Fruit fly (Drosophila melanogaster): ENCODE results near the gene CG8475.
A peak's percentile ranks its signal among the peaks of the same experiment; 100 is the strongest.

The CG8475 gene

DNA sequence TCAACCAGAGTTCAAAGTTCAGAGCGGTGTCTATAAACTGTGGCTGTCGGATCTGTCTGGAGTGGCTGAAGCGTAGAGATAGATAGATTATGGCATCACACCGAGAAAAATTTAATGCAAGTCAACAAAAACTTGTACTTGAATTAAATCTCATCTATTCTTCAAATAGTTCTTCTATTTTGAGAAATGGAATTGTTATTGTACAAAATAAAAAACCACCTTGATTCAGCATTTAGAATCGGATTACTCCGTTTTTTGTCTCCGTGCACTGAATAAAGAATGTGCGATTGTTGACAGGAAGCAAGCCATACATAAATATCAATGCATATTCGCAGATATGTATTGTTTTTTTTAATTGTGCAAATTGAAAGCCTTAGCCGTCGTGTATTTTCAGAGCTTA lies 32.9 kb upstream of the CG8475 start:
- TF ChIP-seq CG8319 (GFP tag; optimal IDR thresholded peaks at IDR 0.05): peak; percentile 11
- peak; percentile 77 for TF ChIP-seq Met (GFP tag; optimal IDR thresholded peaks at IDR 0.05)
- peak; percentile 34 for TF ChIP-seq CG6808 (GFP tag; optimal IDR thresholded peaks at IDR 0.05)
- TF ChIP-seq CG11902 (GFP tag; optimal IDR thresholded peaks at IDR 0.05): peak; percentile 58
- TF ChIP-seq vri (GFP tag; optimal IDR thresholded peaks at IDR 0.05): peak; percentile 67
- peak; percentile 32 for TF ChIP-seq CG10631 (GFP tag; optimal IDR thresholded peaks at IDR 0.05)
- TF ChIP-seq pdm3 (GFP tag; optimal IDR thresholded peaks at IDR 0.05): peak; percentile 56
- TF ChIP-seq CG7368 (GFP tag; optimal IDR thresholded peaks at IDR 0.05): no peak
- TF ChIP-seq Sox14 (GFP tag; optimal IDR thresholded peaks at IDR 0.05): peak; percentile 67
- peak; percentile 68; the same call in 1 of the 2 replicates for TF ChIP-seq CG11294 (GFP tag; IDR thresholded peaks at IDR 0.05)
- TF ChIP-seq Blimp-1 (GFP tag; optimal IDR thresholded peaks at IDR 0.05): peak; percentile 43
- TF ChIP-seq ss (GFP tag; optimal IDR thresholded peaks at IDR 0.05): peak; percentile 51 to 79
- TF ChIP-seq dac (GFP tag; optimal IDR thresholded peaks at IDR 0.05): no peak
- no peak for TF ChIP-seq spab (GFP tag; optimal IDR thresholded peaks at IDR 0.05)
- peak; percentile 90 for TF ChIP-seq eg (GFP tag; IDR thresholded peaks at IDR 0.05)
- peak; percentile 46 for TF ChIP-seq CG34406 (GFP tag; optimal IDR thresholded peaks at IDR 0.05)
- TF ChIP-seq Smox (GFP tag; optimal IDR thresholded peaks at IDR 0.05): no peak
- no peak for TF ChIP-seq CG6276 (GFP tag; optimal IDR thresholded peaks at IDR 0.05)
- TF ChIP-seq Hr38 (GFP tag; optimal IDR thresholded peaks at IDR 0.05): no peak
- peak; percentile 49 for TF ChIP-seq Hr4 (GFP tag; optimal IDR thresholded peaks at IDR 0.05)
- no peak for TF ChIP-seq fd85E (GFP tag; optimal IDR thresholded peaks at IDR 0.05)
- TF ChIP-seq lz (GFP tag; optimal IDR thresholded peaks at IDR 0.05): peak; percentile 61
- peak; percentile 56 for TF ChIP-seq net (GFP tag; optimal IDR thresholded peaks at IDR 0.05)
- peak; percentile 78 for TF ChIP-seq Sox102F (GFP tag; optimal IDR thresholded peaks at IDR 0.05)
- no peak for TF ChIP-seq CG4318 (GFP tag; optimal IDR thresholded peaks at IDR 0.05)
- TF ChIP-seq dsx (GFP tag; optimal IDR thresholded peaks at IDR 0.05; ENCODE audit: poor library complexity, severe bottlenecking): peak; percentile 71
- peak; percentile 65 for TF ChIP-seq CG8119 (GFP tag; IDR thresholded peaks at IDR 0.05)
- TF ChIP-seq CG10669 (GFP tag; optimal IDR thresholded peaks at IDR 0.05): peak; percentile 63
- peak; percentile 53 for TF ChIP-seq CG6792 (GFP tag; optimal IDR thresholded peaks at IDR 0.05)
- peak; percentile 67 for TF ChIP-seq CG31627 (GFP tag; optimal IDR thresholded peaks at IDR 0.05)
- peak; percentile 51 for TF ChIP-seq Eip75B (GFP tag; optimal IDR thresholded peaks at IDR 0.05)
- TF ChIP-seq CG15336 (GFP tag; IDR thresholded peaks at IDR 0.05): peak; percentile 73
- TF ChIP-seq svp (GFP tag): peak; percentile 98
- peak; percentile 52 for TF ChIP-seq CG8632 (GFP tag; optimal IDR thresholded peaks at IDR 0.05)
- TF ChIP-seq CG9139 (GFP tag; optimal IDR thresholded peaks at IDR 0.05): no peak
- peak; percentile 84 for TF ChIP-seq Gug (GFP tag; IDR thresholded peaks at IDR 0.05)
- TF ChIP-seq CG6854 (GFP tag; optimal IDR thresholded peaks at IDR 0.05): peak; percentile 8
- TF ChIP-seq CG11762 (GFP tag; optimal IDR thresholded peaks at IDR 0.05; ENCODE audit: insufficient read depth): peak; percentile 42
- peak; percentile 41 for TF ChIP-seq achi (GFP tag; optimal IDR thresholded peaks at IDR 0.05)
- no peak for TF ChIP-seq fkh (GFP tag; optimal IDR thresholded peaks at IDR 0.05)
- peak; percentile 31 for TF ChIP-seq acj6 (GFP tag; optimal IDR thresholded peaks at IDR 0.05)
- TF ChIP-seq fd59A (GFP tag; optimal IDR thresholded peaks at IDR 0.05): peak; percentile 23
- peak; percentile 69 for TF ChIP-seq Hr39 (GFP tag; optimal IDR thresholded peaks at IDR 0.05)
- peak; percentile 73 for TF ChIP-seq esn (GFP tag; optimal IDR thresholded peaks at IDR 0.05)
- no peak for TF ChIP-seq Eip93F (GFP tag; optimal IDR thresholded peaks at IDR 0.05)
- peak; percentile 32 for TF ChIP-seq CG32006 (GFP tag; optimal IDR thresholded peaks at IDR 0.05)
- TF ChIP-seq cyc (GFP tag; optimal IDR thresholded peaks at IDR 0.05): peak; percentile 71
- peak; percentile 59 for TF ChIP-seq Ets96B (tag; optimal IDR thresholded peaks at IDR 0.05)
- TF ChIP-seq topi (GFP tag; optimal IDR thresholded peaks at IDR 0.05): peak; percentile 83
- peak; percentile 71 for TF ChIP-seq CG3919 (GFP tag; optimal IDR thresholded peaks at IDR 0.05)
- TF ChIP-seq Sox15 (GFP tag; optimal IDR thresholded peaks at IDR 0.05): peak; percentile 14
- TF ChIP-seq salr (GFP tag; optimal IDR thresholded peaks at IDR 0.05): peak; percentile 4 to 16

All from whole organism, prepupa.